Worm (Caenorhabditis elegans) whole organism, early embryonic: ENCODE measurements around the gene T28A8.8.

Source experiments
- B0310.2 ChIP-seq: sonication (generic microtip); optimal IDR thresholded peaks from 2 replicates; lab custom pipeline; 2016; ENCODE audit warnings: mild to moderate bottlenecking, missing genetic modification characterization, missing compliant biosample characterization
- F13C5.2 ChIP-seq: sonication (generic microtip); optimal IDR thresholded peaks from 2 replicates; lab custom pipeline; 2017; ENCODE audit warnings: mild to moderate bottlenecking, missing genetic modification characterization, inconsistent platforms, missing compliant biosample characterization
- aly-1 ChIP-seq: sonication (generic microtip); optimal IDR thresholded peaks from 2 replicates; lab custom pipeline; 2016; ENCODE audit warnings: missing genetic modification characterization, missing compliant biosample characterization
- ama-1 ChIP-seq: fragments of 150-350 bp; optimal IDR thresholded peaks from 2 replicates; lab custom pipeline; 2014
- ceh-13 ChIP-seq: fragments of 200-800 bp; sonication (Bioruptor generic); optimal IDR thresholded peaks from 2 replicates; lab custom pipeline; 2018; ENCODE audit warnings: mild to moderate bottlenecking, missing genetic modification characterization, missing compliant biosample characterization
- ceh-36 ChIP-seq: sonication (generic microtip); optimal IDR thresholded peaks from 2 replicates; lab custom pipeline; 2016; ENCODE audit warnings: missing genetic modification characterization, inconsistent platforms, missing compliant biosample characterization
- ets-7 ChIP-seq: sonication (generic microtip); optimal IDR thresholded peaks from 2 replicates; lab custom pipeline; 2016; ENCODE audit warnings: missing genotype, missing genetic modification characterization, missing compliant biosample characterization
- flt-1 ChIP-seq: fragments of 200-800 bp; sonication (Bioruptor generic); IDR thresholded peaks from 2 replicates; pipeline ENCODE4 v1.3.6; 2022; ENCODE audit warnings: missing genetic modification characterization, missing compliant biosample characterization
- hmbx-1 ChIP-seq: sonication (generic microtip); optimal IDR thresholded peaks from 2 replicates; lab custom pipeline; 2016; ENCODE audit warnings: mild to moderate bottlenecking, missing genetic modification characterization, missing compliant biosample characterization
- hmg-4 ChIP-seq: fragments of 200-800 bp; sonication (Bioruptor generic); optimal IDR thresholded peaks from 2 replicates; lab custom pipeline; 2018; ENCODE audit warnings: mild to moderate bottlenecking, missing genetic modification characterization, missing compliant biosample characterization
- hnd-1 ChIP-seq: sonication (generic microtip); optimal IDR thresholded peaks from 2 replicates; lab custom pipeline; 2016; ENCODE audit warnings: missing genetic modification characterization, missing compliant biosample characterization
- pes-1 ChIP-seq: fragments of 200-800 bp; sonication (Bioruptor generic); IDR thresholded peaks from 2 replicates; pipeline ENCODE4 v1.3.6; 2022; ENCODE audit warnings: missing genetic modification reagents, missing genetic modification characterization, missing compliant biosample characterization
- scrt-1 ChIP-seq: fragments of 200-800 bp; sonication (Bioruptor generic); IDR thresholded peaks from 2 replicates; pipeline ENCODE4 v1.3.6; 2022; ENCODE audit warnings: missing genetic modification characterization, missing compliant biosample characterization
- sea-1 ChIP-seq: fragments of 200-800 bp; sonication (Bioruptor generic); conservative IDR thresholded peaks from 2 replicates; pipeline ENCODE4 v1.3.6; 2022; ENCODE audit warnings: missing genetic modification characterization, missing compliant biosample characterization
- tbx-11 ChIP-seq: fragments of 200-800 bp; sonication (Bioruptor generic); IDR thresholded peaks from 2 replicates; pipeline ENCODE4 v1.3.6; 2022; ENCODE audit warnings: missing genetic modification characterization, missing compliant biosample characterization
- tbx-37 ChIP-seq: fragments of 200-800 bp; sonication (Bioruptor generic); conservative IDR thresholded peaks from 2 replicates; pipeline ENCODE4 v1.3.6; 2022; ENCODE audit warnings: missing genetic modification reagents, missing genetic modification characterization, missing compliant biosample characterization
- tra-4 ChIP-seq: sonication (generic microtip); optimal IDR thresholded peaks from 2 replicates; lab custom pipeline; 2017; ENCODE audit warnings: missing genetic modification characterization, missing compliant biosample characterization

T28A8.8 gene

DNA sequence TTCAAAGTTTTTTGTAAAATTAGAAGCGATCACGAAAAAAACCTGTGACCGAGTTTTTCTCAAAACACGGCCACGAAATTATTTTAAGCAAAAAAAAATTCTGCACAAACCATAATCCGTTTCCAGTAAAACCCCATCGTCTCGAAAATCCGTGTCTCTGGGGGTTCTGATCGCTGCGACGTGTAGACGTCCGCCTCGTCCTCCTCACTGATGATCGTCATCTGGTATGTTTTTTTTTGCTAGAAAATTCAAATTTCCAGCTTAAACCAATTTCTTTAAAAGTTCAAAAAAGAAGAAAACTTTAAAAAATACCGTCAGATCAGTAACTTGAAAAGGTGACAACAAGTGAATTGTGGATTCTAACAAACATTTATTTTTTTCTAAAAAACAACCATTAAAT lies 43.9 kb downstream of the T28A8.8 start, which contains the start of gene Y76A2B.4:
Y76A2B.4 (minus strand) TSS at position 241 of the 400 bp plus-strand sequence.
- TF ChIP-seq ceh-13 (GFP tag; lab: Kevin White, UChicago), result no peak
- no peak for TF ChIP-seq pes-1
- TF ChIP-seq B0310.2 (tag; lab: Kevin White, UChicago), result no peak
- no peak for TF ChIP-seq hmbx-1 (tag; lab: Kevin White, UChicago)
- no peak for TF ChIP-seq sea-1
- no peak for TF ChIP-seq ceh-36
- no peak for TF ChIP-seq ama-1 (lab: Kevin White, UChicago)
- no peak for TF ChIP-seq flt-1 (GFP tag; lab: Robert Waterston, UW)
- TF ChIP-seq tbx-37 (GFP tag; lab: Robert Waterston, UW), result no peak
- no peak for TF ChIP-seq tbx-11 (GFP tag; lab: Robert Waterston, UW)
- TF ChIP-seq ets-7 (tag; lab: Kevin White, UChicago), result no peak
- TF ChIP-seq tra-4 (tag; lab: Kevin White, UChicago), result no peak
- TF ChIP-seq hmg-4, result no peak

DNA sequence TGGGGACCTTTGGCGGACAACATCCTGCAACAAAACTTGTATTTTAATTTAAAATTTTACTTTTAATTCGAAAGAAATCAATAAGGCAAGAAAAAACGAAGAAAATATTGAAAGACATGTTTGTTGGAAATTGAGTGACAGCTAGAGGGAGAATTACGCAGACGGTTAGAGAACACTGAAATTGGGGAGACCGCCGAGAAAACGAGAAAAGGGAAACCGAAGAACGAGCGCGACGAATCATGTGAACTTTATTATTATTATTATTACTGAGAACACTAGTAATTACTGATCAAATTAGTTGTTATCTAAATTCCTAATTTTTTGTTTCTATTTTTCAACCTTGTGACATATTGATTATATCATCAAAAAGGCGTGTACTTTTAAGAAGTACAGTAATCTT lies 46.4 kb downstream of the T28A8.8 start, which contains the start of gene mmad-1:
mmad-1 (minus strand) TSS at position 24 of the 400 bp plus-strand sequence.
- TF ChIP-seq flt-1 (GFP tag; lab: Robert Waterston, UW) (no peak), aly-1 (tag; lab: Kevin White, UChicago) (no peak), tbx-37 (GFP tag; lab: Robert Waterston, UW) (no peak), hmbx-1 (tag; lab: Kevin White, UChicago) (no peak), ceh-13 (GFP tag; lab: Kevin White, UChicago) (no peak), pes-1 (no peak), sea-1 (no peak), hnd-1 (no peak), scrt-1 (GFP tag; lab: Robert Waterston, UW) (no peak), ceh-36 (no peak), hmg-4 (no peak), F13C5.2 (tag; lab: Kevin White, UChicago) (no peak), tbx-11 (GFP tag; lab: Robert Waterston, UW) (no peak), B0310.2 (tag; lab: Kevin White, UChicago) (no peak), ama-1 (lab: Kevin White, UChicago) (no peak), tra-4 (tag; lab: Kevin White, UChicago) (no peak), ets-7 (tag; lab: Kevin White, UChicago) (no peak)

DNA sequence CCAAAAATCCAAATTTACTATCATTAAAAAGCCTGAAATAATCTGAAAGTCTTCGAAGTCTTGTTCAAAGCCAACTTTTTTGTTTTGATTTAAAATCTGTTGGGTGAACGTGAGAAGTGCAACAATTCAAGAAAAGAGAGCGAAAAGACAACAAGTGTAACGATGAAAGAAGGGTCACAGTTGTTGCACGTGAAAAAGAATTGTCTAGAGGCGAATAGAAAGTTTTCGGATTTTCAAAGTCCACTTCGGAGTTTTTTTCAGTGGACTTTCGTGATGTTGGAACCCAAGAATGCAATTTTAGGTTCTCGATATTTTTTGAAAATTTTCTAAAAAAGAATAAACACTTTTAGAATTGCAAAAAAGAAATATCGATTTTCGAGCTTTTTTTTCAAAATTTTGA lies 47.3 kb downstream of the T28A8.8 start:
- no peak for TF ChIP-seq ets-7 (tag; lab: Kevin White, UChicago)
- TF ChIP-seq scrt-1 (GFP tag; lab: Robert Waterston, UW), result no peak
- no peak for TF ChIP-seq pes-1
- no peak for TF ChIP-seq flt-1 (GFP tag; lab: Robert Waterston, UW)
- TF ChIP-seq sea-1, result no peak
- no peak for TF ChIP-seq F13C5.2 (tag; lab: Kevin White, UChicago)
- TF ChIP-seq tbx-37 (GFP tag; lab: Robert Waterston, UW), result no peak
- TF ChIP-seq hmg-4, result no peak
- no peak for TF ChIP-seq tbx-11 (GFP tag; lab: Robert Waterston, UW)
- no peak for TF ChIP-seq ama-1 (lab: Kevin White, UChicago)
- no peak for TF ChIP-seq ceh-36
- no peak for TF ChIP-seq tra-4 (tag; lab: Kevin White, UChicago)
- no peak for TF ChIP-seq aly-1 (tag; lab: Kevin White, UChicago)
- TF ChIP-seq hmbx-1 (tag; lab: Kevin White, UChicago), result no peak
- TF ChIP-seq hnd-1, result no peak
- no peak for TF ChIP-seq B0310.2 (tag; lab: Kevin White, UChicago)
- TF ChIP-seq ceh-13 (GFP tag; lab: Kevin White, UChicago), result no peak
